Fruit fly (Drosophila melanogaster) whole organism, adult: Measurements from ENCODE around the gene Brd8.

Experiments used
- CG11617 ChIP-seq: fragments of 200-800 bp; sonication (Bioruptor generic); optimal IDR thresholded peaks from 2 replicates; lab custom pipeline; 2017; ENCODE audit warnings: mild to moderate bottlenecking, missing biosample characterization, missing genetic modification reagents, missing genetic modification characterization
- CG12768 ChIP-seq: fragments of 200-800 bp; sonication (Bioruptor generic); optimal IDR thresholded peaks from 2 replicates; lab custom pipeline; 2017; ENCODE audit warnings: missing biosample characterization, missing genetic modification characterization, mild to moderate bottlenecking, moderate library complexity, missing genetic modification reagents
- CG14711 ChIP-seq: fragments of 200-800 bp; sonication (Bioruptor generic); optimal IDR thresholded peaks from 2 replicates; lab custom pipeline; 2018; ENCODE audit warnings: missing biosample characterization, mild to moderate bottlenecking, missing genetic modification characterization, moderate library complexity
- CG1620 ChIP-seq: fragments of 200-800 bp; sonication (Bioruptor generic); optimal IDR thresholded peaks from 2 replicates; lab custom pipeline; 2016; ENCODE audit warnings: missing biosample characterization, missing genetic modification characterization
- CG33017 ChIP-seq: fragments of 200-800 bp; sonication (Bioruptor generic); optimal IDR thresholded peaks from 2 replicates; lab custom pipeline; 2018; ENCODE audit warnings: missing biosample characterization, mild to moderate bottlenecking, missing genetic modification characterization, moderate library complexity
- CG5204 ChIP-seq: fragments of 200-800 bp; sonication (Bioruptor generic); optimal IDR thresholded peaks from 2 replicates; lab custom pipeline; 2016; ENCODE audit warnings: missing biosample characterization, missing genetic modification characterization
- CG7045 ChIP-seq: fragments of 200-800 bp; sonication (Bioruptor generic); optimal IDR thresholded peaks from 2 replicates; lab custom pipeline; 2017; ENCODE audit warnings: missing biosample characterization, mild to moderate bottlenecking, missing genetic modification characterization
- CG7101 ChIP-seq: fragments of 200-800 bp; sonication (Bioruptor generic); optimal IDR thresholded peaks from 2 replicates; lab custom pipeline; 2018; ENCODE audit warnings: missing biosample characterization, mild to moderate bottlenecking, missing genetic modification characterization, moderate library complexity
- Clk ChIP-seq: fragments of 200-800 bp; sonication (Bioruptor generic); optimal IDR thresholded peaks from 2 replicates; lab custom pipeline; 2017; ENCODE audit warnings: missing biosample characterization, missing genetic modification characterization
- Crg-1 ChIP-seq: fragments of 200-800 bp; sonication (Bioruptor generic); optimal IDR thresholded peaks from 2 replicates; lab custom pipeline; 2016; ENCODE audit warnings: missing biosample characterization, missing genetic modification characterization
- Hr96 ChIP-seq: fragments of 200-800 bp; sonication (Bioruptor generic); optimal IDR thresholded peaks from 2 replicates; lab custom pipeline; 2016; ENCODE audit warnings: missing biosample characterization, missing genetic modification characterization
- Mnt ChIP-seq: fragments of 200-800 bp; sonication (Bioruptor generic); optimal IDR thresholded peaks from 2 replicates; lab custom pipeline; 2016; ENCODE audit warnings: missing biosample characterization, mild to moderate bottlenecking, missing genetic modification characterization
- bab1 ChIP-seq: fragments of 200-800 bp; sonication (Bioruptor generic); optimal IDR thresholded peaks from 3 replicates; lab custom pipeline; 2019; ENCODE audit warnings: missing biosample characterization, mild to moderate bottlenecking, missing genetic modification characterization, moderate library complexity
- cic ChIP-seq: fragments of 200-800 bp; sonication (Bioruptor generic); optimal IDR thresholded peaks from 2 replicates; lab custom pipeline; 2017; ENCODE audit warnings: missing biosample characterization, mild to moderate bottlenecking, missing genetic modification characterization, moderate library complexity
- cnc ChIP-seq, 2 experiments: fragments of >200 bp; optimal IDR thresholded peaks; 2 replicates each; lab custom pipeline; 2017
- kay ChIP-seq: fragments of 200-800 bp; sonication (Bioruptor generic); peaks from one replicate; lab custom pipeline; 2016; ENCODE audit warnings: missing biosample characterization, missing genetic modification characterization, borderline replicate concordance
- ovo ChIP-seq: fragments of 200-800 bp; sonication (Bioruptor generic); optimal IDR thresholded peaks from 2 replicates; lab custom pipeline; 2016; ENCODE audit warnings: missing biosample characterization, missing genetic modification characterization
- pad ChIP-seq: fragments of 200-800 bp; sonication (Bioruptor generic); optimal IDR thresholded peaks from 3 replicates; lab custom pipeline; 2017; ENCODE audit warnings: missing biosample characterization, missing genetic modification characterization, mild to moderate bottlenecking, moderate library complexity, missing genetic modification reagents
- tj ChIP-seq: fragments of 200-800 bp; sonication (Bioruptor generic); optimal IDR thresholded peaks from 3 replicates; lab custom pipeline; 2017; ENCODE audit warnings: missing biosample characterization, mild to moderate bottlenecking, missing genetic modification characterization, moderate library complexity
- toe ChIP-seq: fragments of 200-800 bp; sonication (Bioruptor generic); optimal IDR thresholded peaks from 2 replicates; lab custom pipeline; 2016; ENCODE audit warnings: missing biosample characterization, missing genetic modification characterization

Gene Brd8

DNA sequence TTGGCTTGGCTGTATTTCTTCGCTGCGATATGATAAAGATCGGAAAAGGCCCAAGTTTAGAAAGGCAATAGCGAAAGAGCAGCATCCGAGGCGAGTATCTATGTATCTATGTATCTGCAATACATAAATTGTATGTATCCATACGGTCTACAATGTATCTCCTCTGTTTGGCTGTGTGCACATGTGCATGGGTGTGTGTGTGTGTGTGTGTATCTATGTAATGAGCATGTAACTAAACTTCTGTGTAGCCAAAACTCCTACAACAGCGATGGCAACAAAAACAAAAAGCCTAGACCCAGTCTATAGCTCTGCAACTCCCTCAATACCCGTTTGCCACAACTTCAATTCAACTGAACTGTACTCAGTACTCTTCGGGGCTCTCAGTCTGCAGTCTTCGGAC lies 13.2 kb upstream of the Brd8 start:
- TF ChIP-seq bab1 (GFP tag; lab: Kevin White, UChicago) = no peak
- no peak for TF ChIP-seq CG12768 (GFP tag; lab: Kevin White, UChicago)
- no peak for TF ChIP-seq Mnt (GFP tag; lab: Kevin White, UChicago)
- no peak for TF ChIP-seq CG14711 (tag; lab: Kevin White, UChicago)
- TF ChIP-seq Clk (GFP tag; lab: Kevin White, UChicago) = no peak
- no peak for TF ChIP-seq CG33017
- TF ChIP-seq tj = no peak
- no peak for TF ChIP-seq ovo (GFP tag; lab: Kevin White, UChicago)
- no peak for TF ChIP-seq Hr96
- TF ChIP-seq cic (GFP tag; lab: Kevin White, UChicago) = no peak
- TF ChIP-seq CG1620 (GFP tag; lab: Kevin White, UChicago) = no peak
- no peak for TF ChIP-seq toe

dm6 chr3R:29210542-29211393 lies 12.5 kb upstream of the Brd8 start:
- TF ChIP-seq CG12768 (GFP tag; lab: Kevin White, UChicago) (no peak), Crg-1 (GFP tag; lab: Kevin White, UChicago) (no peak), kay (GFP tag; lab: Kevin White, UChicago) (no peak), CG7101 (tag; lab: Kevin White, UChicago) (no peak), toe (no peak), pad (GFP tag; lab: Kevin White, UChicago) (no peak), CG33017 (no peak), ovo (GFP tag; lab: Kevin White, UChicago) (no peak), CG14711 (tag; lab: Kevin White, UChicago) (no peak), cic (GFP tag; lab: Kevin White, UChicago) (no peak), tj (no peak), Mnt (GFP tag; lab: Kevin White, UChicago) (no peak), cnc (optimal IDR thresholded peaks at IDR 0.05; lab: Kevin White, UChicago) (no peak), CG11617 (GFP tag; lab: Kevin White, UChicago) (no peak), Hr96 (no peak), CG1620 (GFP tag; lab: Kevin White, UChicago) (no peak), Clk (GFP tag; lab: Kevin White, UChicago) (no peak), bab1 (GFP tag; lab: Kevin White, UChicago) (no peak), CG7045 (GFP tag; lab: Kevin White, UChicago) (no peak), CG5204 (GFP tag; lab: Kevin White, UChicago) (no peak)

DNA sequence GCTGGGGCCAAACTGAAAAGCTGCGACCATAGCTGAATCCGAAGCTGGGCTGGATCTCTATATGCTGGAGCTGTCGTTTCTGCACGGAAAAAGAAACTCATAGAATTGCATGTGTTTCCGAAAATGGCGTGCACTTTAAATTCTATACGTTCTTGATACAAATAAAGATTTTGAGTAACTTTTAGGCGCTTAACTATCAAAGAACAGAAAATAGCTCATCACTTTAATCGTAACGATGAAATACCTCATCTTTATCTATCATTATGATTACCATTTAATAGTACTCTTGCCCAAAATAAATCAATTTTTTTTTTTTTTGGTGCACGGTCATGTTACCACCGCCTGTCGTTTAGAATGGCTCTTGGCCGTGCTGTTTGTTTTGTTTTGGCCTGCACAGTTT lies 11.6 kb upstream of the Brd8 start:
- TF ChIP-seq cic (GFP tag; lab: Kevin White, UChicago) (no peak), Clk (GFP tag; lab: Kevin White, UChicago) (no peak), CG11617 (GFP tag; lab: Kevin White, UChicago) (no peak), pad (GFP tag; lab: Kevin White, UChicago) (no peak), CG12768 (GFP tag; lab: Kevin White, UChicago) (no peak), cnc (optimal IDR thresholded peaks at IDR 0.05; lab: Kevin White, UChicago) (no peak), Crg-1 (GFP tag; lab: Kevin White, UChicago) (no peak), ovo (GFP tag; lab: Kevin White, UChicago) (no peak), CG7101 (tag; lab: Kevin White, UChicago) (no peak), CG14711 (tag; lab: Kevin White, UChicago) (no peak), bab1 (GFP tag; lab: Kevin White, UChicago) (no peak), Hr96 (no peak)

- no peak for TF ChIP-seq cic (GFP tag; lab: Kevin White, UChicago)
- no peak for TF ChIP-seq CG12768 (GFP tag; lab: Kevin White, UChicago)
- no peak for TF ChIP-seq CG7101 (tag; lab: Kevin White, UChicago)
- TF ChIP-seq CG7045 (GFP tag; lab: Kevin White, UChicago) = no peak
- TF ChIP-seq Crg-1 (GFP tag; lab: Kevin White, UChicago) = no peak
Observed at dm6 chr3R:29212534-29212933, 10.8 kb upstream of the Brd8 start.

dm6 chr3R:29213416-29213815 lies 9.9 kb upstream of the Brd8 start:
- TF ChIP-seq cic (GFP tag; lab: Kevin White, UChicago) (no peak), kay (GFP tag; lab: Kevin White, UChicago) (peak; percentile 65)

DNA sequence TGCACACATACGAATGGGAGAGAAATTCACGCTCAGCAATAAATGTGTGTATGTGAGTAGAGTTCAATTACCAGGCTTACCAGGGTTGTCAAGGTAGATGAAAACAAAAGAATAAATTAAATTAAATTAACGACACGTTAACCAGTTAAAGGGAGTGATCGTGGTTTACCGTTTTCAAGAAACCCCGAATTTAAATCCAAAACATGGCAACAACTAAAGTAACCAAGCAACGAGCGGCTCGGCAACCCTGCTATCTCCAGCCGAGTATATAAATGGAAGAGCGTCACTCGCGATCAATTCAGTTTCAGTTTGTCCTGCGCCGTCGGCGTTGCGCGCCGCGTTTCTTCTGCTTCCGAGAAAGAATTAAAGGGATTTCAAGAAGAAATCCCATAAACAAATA lies 9.0 kb upstream of the Brd8 start:
- TF ChIP-seq CG11617 (GFP tag; lab: Kevin White, UChicago) (peak; percentile 99), pad (GFP tag; lab: Kevin White, UChicago) (peak; percentile 95), bab1 (GFP tag; lab: Kevin White, UChicago) (peak; percentile 100), CG33017 (peak; percentile 99), CG7101 (tag; lab: Kevin White, UChicago) (peak; percentile 100), ovo (GFP tag; lab: Kevin White, UChicago) (peak; percentile 99), Hr96 (peak; percentile 99), kay (GFP tag; lab: Kevin White, UChicago) (peak; percentile 99), tj (peak; percentile 99), CG14711 (tag; lab: Kevin White, UChicago) (peak; percentile 100), toe (peak; percentile 99), CG5204 (GFP tag; lab: Kevin White, UChicago) (peak; percentile 100), CG1620 (GFP tag; lab: Kevin White, UChicago) (peak; percentile 100), cic (GFP tag; lab: Kevin White, UChicago) (peak; percentile 97), CG7045 (GFP tag; lab: Kevin White, UChicago) (peak; percentile 100), Crg-1 (GFP tag; lab: Kevin White, UChicago) (peak; percentile 99), Clk (GFP tag; lab: Kevin White, UChicago) (peak; percentile 99), CG12768 (GFP tag; lab: Kevin White, UChicago) (peak; percentile 100), cnc (optimal IDR thresholded peaks at IDR 0.05; lab: Kevin White, UChicago) (no peak), Mnt (GFP tag; lab: Kevin White, UChicago) (peak; percentile 99)
